Fruit fly (Drosophila melanogaster) whole organism, embryonic: ENCODE measurements around the gene CG44158.

Experiments used
- B-H1 ChIP-seq: fragments of 200-800 bp; sonication (Bioruptor generic); IDR thresholded peaks from 3 replicates; pipeline ENCODE4 v1.3.6; 2022; ENCODE audit warnings: missing biosample characterization, missing genetic modification characterization
- Blimp-1 ChIP-seq: fragments of 200-800 bp; sonication (Bioruptor generic); optimal IDR thresholded peaks from 3 replicates; lab custom pipeline; 2018; ENCODE audit warnings: missing biosample characterization, missing genetic modification characterization, mild to moderate bottlenecking, moderate library complexity, missing genetic modification reagents
- CG10209 ChIP-seq: fragments of 200-800 bp; sonication (Bioruptor generic); optimal IDR thresholded peaks from 3 replicates; lab custom pipeline; 2017; ENCODE audit warnings: missing biosample characterization, mild to moderate bottlenecking, missing genetic modification characterization, missing genetic modification reagents
- CG1024 ChIP-seq: fragments of 200-800 bp; sonication (Bioruptor generic); IDR thresholded peaks from 2 replicates; pipeline ENCODE4 v1.3.6; 2022; ENCODE audit warnings: missing biosample characterization, missing genetic modification characterization
- CG10565 ChIP-seq: fragments of 200-800 bp; sonication (Bioruptor generic); optimal IDR thresholded peaks from 3 replicates; lab custom pipeline; 2016; ENCODE audit warnings: missing biosample characterization, mild to moderate bottlenecking, missing genetic modification characterization
- CG10959 ChIP-seq: fragments of 200-800 bp; sonication (Bioruptor generic); IDR thresholded peaks from 2 replicates; pipeline ENCODE4 v1.3.6; 2022; ENCODE audit warnings: missing biosample characterization, missing genetic modification characterization
- CG13287 ChIP-seq: fragments of 200-800 bp; sonication (Bioruptor generic); IDR thresholded peaks from 2 replicates; pipeline ENCODE4 v1.3.6; 2022; ENCODE audit warnings: missing biosample characterization, missing genetic modification characterization; ENCODE audit not compliant: partially characterized antibody
- CG2199 ChIP-seq: fragments of 200-800 bp; sonication (Bioruptor generic); IDR thresholded peaks from 3 replicates; pipeline ENCODE4 v1.3.6; 2022; ENCODE audit warnings: missing biosample characterization, missing genetic modification characterization
- CG2678 ChIP-seq: fragments of 200-800 bp; sonication (Bioruptor generic); optimal IDR thresholded peaks from 3 replicates; lab custom pipeline; 2019; ENCODE audit warnings: missing biosample characterization, mild to moderate bottlenecking, missing genetic modification characterization, moderate library complexity
- CG2875 ChIP-seq: fragments of 200-800 bp; sonication (Bioruptor generic); optimal IDR thresholded peaks from 2 replicates; lab custom pipeline; 2017; ENCODE audit warnings: missing biosample characterization, mild to moderate bottlenecking, missing genetic modification characterization, missing genetic modification reagents
- CG30403 ChIP-seq: fragments of 200-800 bp; sonication (Bioruptor generic); optimal IDR thresholded peaks from 3 replicates; lab custom pipeline; 2016; ENCODE audit warnings: missing biosample characterization, missing genetic modification characterization
- CG32772 ChIP-seq: fragments of 200-800 bp; sonication (Bioruptor generic); IDR thresholded peaks from 2 replicates; pipeline ENCODE4 v1.3.6; 2022; ENCODE audit warnings: missing biosample characterization, missing genetic modification characterization
- CG33557 ChIP-seq: fragments of 200-800 bp; sonication (Bioruptor generic); optimal IDR thresholded peaks from 2 replicates; lab custom pipeline; 2019; ENCODE audit warnings: missing biosample characterization, mild to moderate bottlenecking, missing genetic modification characterization, moderate library complexity
- CG34422 ChIP-seq: fragments of 200-800 bp; sonication (Bioruptor generic); IDR thresholded peaks from 3 replicates; pipeline ENCODE4 v1.3.6; 2022; ENCODE audit warnings: missing biosample characterization, missing genetic modification characterization
- CG4282 ChIP-seq: fragments of 200-800 bp; sonication (Bioruptor generic); optimal IDR thresholded peaks from 2 replicates; lab custom pipeline; 2016; ENCODE audit warnings: missing biosample characterization, missing genetic modification characterization
- CG6813 ChIP-seq: fragments of 200-800 bp; sonication (Bioruptor generic); optimal IDR thresholded peaks from 2 replicates; lab custom pipeline; 2017; ENCODE audit warnings: missing biosample characterization, missing genetic modification characterization, mild to moderate bottlenecking, moderate library complexity, missing genetic modification reagents
- CG8089 ChIP-seq: fragments of 200-800 bp; sonication (Bioruptor generic); optimal IDR thresholded peaks from 3 replicates; lab custom pipeline; 2016; ENCODE audit warnings: missing biosample characterization, missing genetic modification characterization
- CG9797 ChIP-seq: fragments of 200-800 bp; sonication (Bioruptor generic); optimal IDR thresholded peaks from 3 replicates; lab custom pipeline; 2018; ENCODE audit warnings: missing biosample characterization, mild to moderate bottlenecking, missing genetic modification characterization
- D19A ChIP-seq: fragments of 200-800 bp; optimal IDR thresholded peaks from 3 replicates; lab custom pipeline; 2019; ENCODE audit warnings: missing biosample characterization, mild to moderate bottlenecking, missing genetic modification characterization, moderate library complexity
- Drgx ChIP-seq: fragments of 200-800 bp; sonication (Bioruptor generic); IDR thresholded peaks from 2 replicates; pipeline ENCODE4 v1.3.6; 2022; ENCODE audit warnings: missing biosample characterization, missing genetic modification characterization
- Lhr ChIP-seq: fragments of 200-800 bp; sonication (Bioruptor generic); optimal IDR thresholded peaks from 3 replicates; lab custom pipeline; 2017; ENCODE audit warnings: mild to moderate bottlenecking, missing biosample characterization, missing genetic modification reagents, missing genetic modification characterization
- NC2β ChIP-seq: fragments of 200-800 bp; sonication (Bioruptor generic); optimal IDR thresholded peaks from 2 replicates; lab custom pipeline; 2016; ENCODE audit warnings: missing biosample characterization, missing genetic modification characterization
- Side ChIP-seq: fragments of 200-800 bp; sonication (Bioruptor generic); optimal IDR thresholded peaks from 2 replicates; lab custom pipeline; 2016; ENCODE audit warnings: missing biosample characterization, missing genetic modification characterization
- TFAM ChIP-seq: fragments of 200-800 bp; sonication (Bioruptor generic); optimal IDR thresholded peaks from 2 replicates; lab custom pipeline; 2017; ENCODE audit warnings: missing biosample characterization, missing genetic modification characterization, inconsistent platforms
- Tbp ChIP-seq: fragments of >200 bp; optimal IDR thresholded peaks from 2 replicates; lab custom pipeline; 2018; ENCODE audit warnings: missing biosample characterization, missing genetic modification characterization
- Trl ChIP-seq, 3 experiments: fragments of >200 bp in 2 of 3; fragments of 200-800 bp in 1 of 3; sonication (Bioruptor generic) in 1 of 3; optimal IDR thresholded peaks; 2 replicates in 1 of 3; 3 replicates in 2 of 3; lab custom pipeline; 2016 to 2017; ENCODE audit warnings: missing biosample characterization in 1 of 3, missing genetic modification characterization in 1 of 3
- Xrp1 ChIP-seq: fragments of 200-800 bp; sonication (Bioruptor generic); IDR thresholded peaks from 2 replicates; pipeline ENCODE4 v1.3.6; 2022; ENCODE audit warnings: missing biosample characterization, missing genetic modification characterization
- ac ChIP-seq: fragments of 200-800 bp; sonication (Bioruptor generic); optimal IDR thresholded peaks from 3 replicates; lab custom pipeline; 2017; ENCODE audit warnings: missing biosample characterization, mild to moderate bottlenecking, missing genetic modification characterization
- al ChIP-seq: fragments of 200-800 bp; sonication (Bioruptor generic); IDR thresholded peaks from 2 replicates; pipeline ENCODE4 v1.3.6; 2022; ENCODE audit warnings: missing biosample characterization, missing genetic modification characterization
- btn ChIP-seq: fragments of 200-800 bp; sonication (Bioruptor generic); optimal IDR thresholded peaks from 2 replicates; lab custom pipeline; 2016; ENCODE audit warnings: missing biosample characterization, missing genetic modification characterization
- chif ChIP-seq, 2 experiments: fragments of 200-800 bp; sonication (Bioruptor generic); optimal IDR thresholded peaks; 3 replicates each; lab custom pipeline; 2016; ENCODE audit warnings: missing biosample characterization in 2 of 2, missing genetic modification characterization in 2 of 2
- ci ChIP-seq: fragments of 200-800 bp; sonication (Bioruptor generic); IDR thresholded peaks from 3 replicates; pipeline ENCODE4 v1.3.6; 2022; ENCODE audit warnings: missing biosample characterization, missing genetic modification characterization
- da ChIP-seq: fragments of 200-800 bp; sonication (Bioruptor generic); optimal IDR thresholded peaks from 2 replicates; lab custom pipeline; 2016; ENCODE audit warnings: missing biosample characterization, missing genetic modification characterization
- dati ChIP-seq: fragments of 200-800 bp; sonication (Bioruptor generic); IDR thresholded peaks from 2 replicates; pipeline ENCODE4 v1.3.6; 2022; ENCODE audit warnings: missing biosample characterization, missing genetic modification characterization
- lab ChIP-seq: fragments of 200-800 bp; sonication (Bioruptor generic); optimal IDR thresholded peaks from 3 replicates; lab custom pipeline; 2017; ENCODE audit warnings: missing biosample characterization, missing genetic modification characterization, mild to moderate bottlenecking, moderate library complexity, missing genetic modification reagents
- lmd ChIP-seq: fragments of 200-800 bp; sonication (Bioruptor generic); IDR thresholded peaks from 2 replicates; pipeline ENCODE4 v1.3.6; 2022; ENCODE audit warnings: missing biosample characterization, missing genetic modification characterization
- nom ChIP-seq: fragments of 200-800 bp; sonication (Bioruptor generic); optimal IDR thresholded peaks from 2 replicates; lab custom pipeline; 2017; ENCODE audit warnings: missing biosample characterization, missing genetic modification characterization, mild to moderate bottlenecking, moderate library complexity, missing genetic modification reagents
- oc ChIP-seq: fragments of 200-800 bp; sonication (Bioruptor generic); optimal IDR thresholded peaks from 2 replicates; lab custom pipeline; 2018; ENCODE audit warnings: missing biosample characterization, mild to moderate bottlenecking, missing genetic modification characterization, moderate library complexity
- pan ChIP-seq, 4 experiments: fragments of >200 bp in 3 of 4; fragments of 200-800 bp in 1 of 4; sonication (Bioruptor generic) in 1 of 4; optimal IDR thresholded peaks in 3 of 4; IDR thresholded peaks in 1 of 4; 2 replicates each; pipeline versions ENCODE4 v1.3.6 to Lab custom; 2017 to 2022; ENCODE audit warnings: missing biosample characterization in 2 of 4, missing genetic modification characterization in 2 of 4, mixed read lengths in 1 of 4
- pfk ChIP-seq: fragments of 200-800 bp; sonication (Bioruptor generic); optimal IDR thresholded peaks from 2 replicates; lab custom pipeline; 2018; ENCODE audit warnings: missing biosample characterization, mild to moderate bottlenecking, missing genetic modification characterization, moderate library complexity
- pum ChIP-seq: fragments of 200-800 bp; sonication (Bioruptor generic); optimal IDR thresholded peaks from 2 replicates; lab custom pipeline; 2016; ENCODE audit warnings: missing biosample characterization, missing genetic modification characterization
- ranshi ChIP-seq: fragments of 200-800 bp; sonication (Bioruptor generic); IDR thresholded peaks from 2 replicates; pipeline ENCODE4 v1.3.6; 2022; ENCODE audit warnings: missing biosample characterization, missing genetic modification characterization
- run ChIP-seq: fragments of 200-800 bp; sonication (Bioruptor generic); optimal IDR thresholded peaks from 3 replicates; lab custom pipeline; 2018; ENCODE audit warnings: missing biosample characterization, mild to moderate bottlenecking, missing genetic modification characterization
- sens-2 ChIP-seq: fragments of 200-800 bp; sonication (Bioruptor generic); IDR thresholded peaks from 2 replicates; pipeline ENCODE4 v1.3.6; 2022; ENCODE audit warnings: missing biosample characterization, missing genetic modification characterization
- tup ChIP-seq: fragments of 200-800 bp; sonication (Bioruptor generic); optimal IDR thresholded peaks from 2 replicates; lab custom pipeline; 2016; ENCODE audit warnings: missing biosample characterization, mild to moderate bottlenecking, missing genetic modification characterization, moderate library complexity
- tx ChIP-seq: fragments of 200-800 bp; sonication (Bioruptor generic); optimal IDR thresholded peaks from 2 replicates; lab custom pipeline; 2016; ENCODE audit warnings: missing biosample characterization, missing genetic modification characterization
- vfl ChIP-seq: fragments of 200-800 bp; sonication (Bioruptor generic); optimal IDR thresholded peaks from 2 replicates; lab custom pipeline; 2016; ENCODE audit warnings: missing biosample characterization, missing genetic modification characterization
- wdn ChIP-seq: fragments of 200-800 bp; sonication (Bioruptor generic); IDR thresholded peaks from 2 replicates; pipeline ENCODE4 v1.3.6; 2022; ENCODE audit warnings: missing biosample characterization, missing genetic modification characterization
- wor ChIP-seq: fragments of 200-800 bp; sonication (Bioruptor generic); IDR thresholded peaks from 2 replicates; pipeline ENCODE4 v1.3.6; 2022; ENCODE audit warnings: missing biosample characterization, missing genetic modification characterization

The CG44158 gene

DNA sequence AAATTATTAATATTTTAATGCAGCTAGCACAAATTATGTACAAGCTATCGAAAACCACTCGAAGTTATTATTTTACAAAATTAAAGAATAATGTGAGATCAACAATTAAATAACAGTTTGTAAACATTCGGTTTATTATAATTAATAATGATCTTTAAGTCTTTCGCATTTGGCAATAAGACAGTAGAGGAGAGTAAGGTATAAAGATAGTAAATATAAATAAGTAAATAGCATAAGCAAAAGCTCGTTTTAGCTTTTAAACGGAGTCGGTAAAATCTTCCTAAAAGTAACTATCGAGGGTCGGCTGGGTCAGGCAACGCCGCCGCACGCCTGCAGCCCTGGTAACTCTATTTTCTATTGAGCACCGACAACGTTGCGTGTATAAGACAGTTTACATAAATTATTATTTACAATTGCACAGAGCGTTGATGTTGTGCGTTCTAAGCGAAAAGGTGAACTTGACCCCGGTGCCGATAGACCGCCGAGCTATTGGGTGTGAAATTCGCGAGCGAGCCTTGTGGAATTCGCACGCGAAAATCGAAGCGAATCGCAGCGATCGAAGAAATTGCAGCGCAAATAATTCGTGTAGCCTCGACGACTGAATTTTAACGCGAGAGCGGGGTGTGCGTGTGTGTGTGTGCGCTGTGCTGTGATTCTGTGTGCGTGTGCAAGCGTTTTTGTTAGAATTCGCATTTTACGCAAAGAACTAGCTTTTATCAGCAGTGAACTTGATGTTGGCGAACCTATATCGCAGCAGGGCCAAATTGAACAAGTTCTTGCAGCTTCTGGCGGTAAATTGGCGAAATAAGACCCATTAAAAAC is 41.0 kb upstream of the CG44158 start, which contains the start of gene wrd (continued):
- TF ChIP-seq oc (no peak), CG30403 (GFP tag; lab: Kevin White, UChicago) (peak; percentile 53), ranshi (GFP tag; lab: Robert Waterston, UW) (no peak), nom (no peak), run (tag; lab: Kevin White, UChicago) (no peak), chif (GFP tag; optimal IDR thresholded peaks at IDR 0.05; lab: Kevin White, UChicago) (no peak), pfk (GFP tag; lab: Kevin White, UChicago) (no peak), Side (no peak), tx (GFP tag; lab: Kevin White, UChicago) (no peak), CG13287 (peak; percentile 62), Blimp-1 (GFP tag; lab: Kevin White, UChicago) (no peak), B-H1 (GFP tag; lab: Robert Waterston, UW) (no peak), dati (GFP tag; lab: Robert Waterston, UW) (no peak), CG8089 (GFP tag; lab: Kevin White, UChicago) (no peak), pum (GFP tag; lab: Kevin White, UChicago) (no peak), vfl (GFP tag; lab: Kevin White, UChicago) (no peak), D19A (tag; lab: Kevin White, UChicago) (peak; percentile 2), ci (0 out of 3 replicates have a peak, but pooled peaks have one; percentile 7), pan (optimal IDR thresholded peaks at IDR 0.05; lab: Kevin White, UChicago) (no peak), pan (GFP tag; optimal IDR thresholded peaks at IDR 0.05 in 1 of 2, IDR thresholded peaks at IDR 0.05 in 1 of 2) (peak in 1 of 2 experiments; percentile 9), Xrp1 (GFP tag; lab: Robert Waterston, UW) (no peak), CG1024 (GFP tag; lab: Robert Waterston, UW) (no peak), CG34422 (GFP tag; lab: Robert Waterston, UW) (peak; percentile 60; the same call in 1 of the 3 replicates), CG2199 (GFP tag; lab: Robert Waterston, UW) (no peak), CG9797 (GFP tag; lab: Kevin White, UChicago) (no peak), sens-2 (GFP tag; lab: Robert Waterston, UW) (no peak), CG4282 (GFP tag; lab: Kevin White, UChicago) (no peak), tup (GFP tag; lab: Kevin White, UChicago) (no peak), CG2875 (no peak), CG10959 (GFP tag; lab: Robert Waterston, UW) (no peak), Drgx (GFP tag; lab: Robert Waterston, UW) (no peak), btn (no peak), CG33557 (GFP tag; lab: Kevin White, UChicago) (no peak), lab (GFP tag; lab: Kevin White, UChicago) (no peak), da (GFP tag; lab: Kevin White, UChicago) (no peak), TFAM (GFP tag; lab: Kevin White, UChicago) (no peak), wor (GFP tag; lab: Robert Waterston, UW) (no peak), Lhr (GFP tag; lab: Kevin White, UChicago) (no peak), NC2β (GFP tag; lab: Kevin White, UChicago) (no peak), al (GFP tag; lab: Robert Waterston, UW) (no peak), lmd (GFP tag; lab: Robert Waterston, UW) (no peak), Tbp (GFP tag; lab: Kevin White, UChicago) (no peak), wdn (no peak), CG10209 (GFP tag; lab: Kevin White, UChicago) (no peak), CG10565 (no peak), ac (GFP tag; lab: Kevin White, UChicago) (no peak), Trl (optimal IDR thresholded peaks at IDR 0.05; lab: Kevin White, UChicago) (no peak), Trl (GFP tag; optimal IDR thresholded peaks at IDR 0.05; lab: Kevin White, UChicago) (no peak), CG32772 (GFP tag; lab: Robert Waterston, UW) (no peak), CG6813 (GFP tag; lab: Kevin White, UChicago) (no peak), CG2678 (tag; lab: Kevin White, UChicago) (peak; percentile 47)
